Fruit fly (Drosophila melanogaster): ENCODE data around the gene Naa40.

- TF ChIP-seq woc (GFP tag; optimal IDR thresholded peaks at IDR 0.05): no peak
- no peak for TF ChIP-seq h (GFP tag; optimal IDR thresholded peaks at IDR 0.05)
- TF ChIP-seq ey (GFP tag; optimal IDR thresholded peaks at IDR 0.05): no peak
- TF ChIP-seq Hr78 (GFP tag; optimal IDR thresholded peaks at IDR 0.05): no peak
- TF ChIP-seq psq (GFP tag; optimal IDR thresholded peaks at IDR 0.05): no peak
- no peak for TF ChIP-seq Sp1 (GFP tag; optimal IDR thresholded peaks at IDR 0.05)
- no peak for TF ChIP-seq Vsx2 (GFP tag; optimal IDR thresholded peaks at IDR 0.05; ENCODE audit: partially characterized antibody)
- TF ChIP-seq tai (GFP tag; optimal IDR thresholded peaks at IDR 0.05): no peak
Measured at dm6 chr3R:29724745-29725144, at the start of gene Naa40, which contains the start of gene CG18731.

Data from whole organism, wandering third instar larva.